Worm (Caenorhabditis elegans): ENCODE measurements around the gene nuo-3.

The nuo-3 gene

DNA sequence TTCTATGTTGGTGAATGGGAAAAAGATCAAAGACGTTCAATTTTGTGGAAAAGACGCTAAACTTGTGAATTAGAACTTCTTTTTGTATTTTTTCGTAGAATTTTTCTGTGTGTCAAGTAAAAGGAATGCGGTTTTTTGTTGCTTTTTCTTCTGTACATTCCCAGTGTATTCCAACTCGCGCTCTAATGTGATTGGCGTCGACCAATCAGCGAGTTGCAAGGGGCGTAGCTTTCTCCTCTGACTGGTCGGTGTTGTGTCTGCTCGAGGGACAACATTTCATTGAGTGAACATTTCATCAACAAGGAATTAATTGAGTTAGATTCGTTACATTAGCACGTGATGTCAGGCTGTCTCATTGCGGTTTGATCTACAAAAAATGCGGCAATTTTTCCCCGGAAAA, 3.6 kb upstream of the nuo-3 start:
- TF ChIP-seq Y79H2A.3 (GFP tag; conservative IDR thresholded peaks at IDR 0.05) (no peak), zfh-2 (GFP tag; conservative IDR thresholded peaks at IDR 0.05) (no peak)

DNA sequence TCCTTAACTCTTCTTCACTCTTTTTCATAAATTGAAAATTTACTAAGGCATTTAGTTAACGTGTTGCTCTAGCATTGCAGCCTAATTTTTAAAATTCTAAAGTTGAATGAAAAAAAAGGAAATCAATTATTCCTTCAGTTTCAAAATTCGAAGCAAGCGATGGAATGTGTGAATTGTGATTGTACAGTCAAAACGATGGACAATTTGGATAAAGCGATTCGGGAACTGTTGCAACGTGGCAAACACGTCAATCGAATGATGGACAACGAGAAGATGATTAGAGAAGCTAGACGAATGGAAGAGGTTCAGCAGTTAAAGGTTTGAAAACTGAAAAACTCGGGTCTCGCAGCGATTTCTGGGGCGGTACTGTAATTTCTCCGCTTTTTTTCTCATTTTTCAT, 1.8 kb upstream of the nuo-3 start, which contains the start of gene Y57G11C.14:
Gene Y57G11C.14 (plus strand): TSS at position 126 of the 400 bp plus-strand sequence.
- TF ChIP-seq hrde-1 (tag; optimal IDR thresholded peaks at IDR 0.05; ENCODE audit: borderline replicate concordance) (peak; percentile 55), hsf-1 (GFP tag; IDR thresholded peaks at IDR 0.05) (0 out of 2 replicates have a peak, but pooled peaks have one; percentile 41), hmg-1.2 (GFP tag; IDR thresholded peaks at IDR 0.05) (0 out of 2 replicates have a peak, but pooled peaks have one; percentile 28), Y53G8AR.9 (GFP tag; conservative IDR thresholded peaks at IDR 0.05) (0 out of 2 replicates have a peak, but pooled peaks have one; percentile 30), ama-1 (optimal IDR thresholded peaks at IDR 0.05) (no peak), ama-1 (GFP tag; optimal IDR thresholded peaks at IDR 0.05) (no peak), athp-1 (tag; optimal IDR thresholded peaks at IDR 0.05) (no peak), mcd-1 (GFP tag; IDR thresholded peaks at IDR 0.05) (0 out of 2 replicates have a peak, but pooled peaks have one; percentile 15), ekl-4 (GFP tag; IDR thresholded peaks at IDR 0.05) (0 out of 2 replicates have a peak, but pooled peaks have one; percentile 26), madf-10 (tag; optimal IDR thresholded peaks at IDR 0.05) (no peak), attf-6 (GFP tag; IDR thresholded peaks at IDR 0.05) (peak; percentile 88), madf-3 (GFP tag; IDR thresholded peaks at IDR 0.05) (0 out of 2 replicates have a peak, but pooled peaks have one; percentile 67), atf-7 (tag; optimal IDR thresholded peaks at IDR 0.05) (peak; percentile 23), snpc-4 (GFP tag; optimal IDR thresholded peaks at IDR 0.05) (no peak), snpc-4 (tag; optimal IDR thresholded peaks at IDR 0.05) (peak in 1 of 4 experiments; percentile 85), ztf-28 (GFP tag; IDR thresholded peaks at IDR 0.05) (no peak), F33H1.4 (GFP tag; IDR thresholded peaks at IDR 0.05) (0 out of 2 replicates have a peak, but pooled peaks have one; percentile 5)

DNA sequence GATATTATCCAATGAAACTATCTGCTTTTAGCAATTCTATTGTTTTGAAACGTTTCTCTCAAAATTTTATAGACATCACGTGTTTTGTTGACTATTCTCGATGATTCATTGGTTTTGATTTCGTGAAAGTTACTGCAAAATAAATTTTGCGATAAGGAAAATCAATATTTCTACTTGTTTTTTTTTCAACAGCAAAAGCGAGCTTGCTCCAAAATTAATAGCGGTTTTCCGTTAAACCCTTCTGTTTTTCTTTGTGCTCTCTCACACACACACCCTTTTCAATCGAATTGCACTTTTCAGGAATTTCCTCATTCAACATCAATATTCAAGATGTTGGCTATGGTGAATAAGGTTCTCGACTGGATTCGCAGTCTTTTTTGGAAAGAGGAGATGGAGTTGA, 505 bp upstream of the nuo-3 start, which contains the start of gene arl-8:
Gene arl-8 (plus strand): TSS at position 301 of the 400 bp plus-strand sequence.
- no peak for TF ChIP-seq hlh-12 (tag; optimal IDR thresholded peaks at IDR 0.05)
- no peak for TF ChIP-seq Y53F4B.3 (GFP tag; IDR thresholded peaks at IDR 0.05)
- no peak for TF ChIP-seq hsf-1 (GFP tag; IDR thresholded peaks at IDR 0.05)

DNA sequence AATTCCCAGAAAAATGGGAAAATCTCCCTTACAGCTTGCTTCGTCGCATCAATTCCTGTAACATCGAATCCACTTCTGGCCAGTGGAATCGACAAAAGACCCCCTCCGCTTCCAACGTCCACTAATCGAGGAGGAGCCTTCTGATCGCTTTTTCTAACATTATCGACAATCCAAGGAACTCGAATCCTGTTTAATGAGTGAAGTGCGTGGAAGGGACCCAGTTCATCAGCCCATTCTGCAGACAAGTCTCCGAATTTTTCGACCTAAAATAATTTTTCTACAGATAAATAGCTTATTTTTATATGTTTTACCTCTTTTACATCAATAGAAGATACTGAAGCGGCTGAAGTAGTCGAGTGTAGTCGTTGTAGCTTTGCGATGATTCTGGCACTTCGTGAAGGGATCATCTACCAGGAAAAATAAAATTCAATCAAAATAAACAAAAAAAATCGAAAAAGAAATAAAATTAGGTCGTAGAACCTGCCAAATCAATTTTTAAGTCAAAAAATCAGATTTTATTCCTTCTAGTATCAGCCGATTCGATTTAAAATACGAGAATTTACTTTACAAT, 1.3 kb downstream of the nuo-3 start, which contains the start of gene coq-3:
Gene coq-3 (minus strand): TSS at position 407 of the 571 bp plus-strand sequence.
- TF ChIP-seq snpc-1.1 (tag; optimal IDR thresholded peaks at IDR 0.05; ENCODE audit: insufficient read depth) (no peak), madf-10 (tag; optimal IDR thresholded peaks at IDR 0.05) (no peak), attf-5 (GFP tag; optimal IDR thresholded peaks at IDR 0.05) (no peak), rcor-1 (GFP tag; IDR thresholded peaks at IDR 0.05) (no peak), sptf-2 (GFP tag; optimal IDR thresholded peaks at IDR 0.05) (no peak), Y56A3A.18 (GFP tag; IDR thresholded peaks at IDR 0.05) (no peak), attf-6 (GFP tag; IDR thresholded peaks at IDR 0.05) (peak; percentile 71), repo-1 (tag; optimal IDR thresholded peaks at IDR 0.05) (peak; percentile 46), mxl-1 (tag; optimal IDR thresholded peaks at IDR 0.05) (no peak), F52B5.7 (tag; optimal IDR thresholded peaks at IDR 0.05) (no peak), let-607 (tag; optimal IDR thresholded peaks at IDR 0.05) (peak in 1 of 2 experiments; percentile 9), egrh-3 (GFP tag; IDR thresholded peaks at IDR 0.05) (no peak), C06A6.2 (GFP tag; conservative IDR thresholded peaks at IDR 0.05) (no peak), ets-4 (GFP tag; optimal IDR thresholded peaks at IDR 0.05) (no peak), mcd-1 (GFP tag; IDR thresholded peaks at IDR 0.05) (0 out of 2 replicates have a peak, but pooled peaks have one; percentile 6), somi-1 (GFP tag; optimal IDR thresholded peaks at IDR 0.05) (no peak), pbrm-1 (GFP tag; IDR thresholded peaks at IDR 0.05) (no peak), aptf-3 (GFP tag; IDR thresholded peaks at IDR 0.05) (no peak), nhr-90 (tag; optimal IDR thresholded peaks at IDR 0.05) (no peak), F55B11.4 (tag; optimal IDR thresholded peaks at IDR 0.05; ENCODE audit: borderline replicate concordance, insufficient read depth) (no peak), ztf-18 (tag; optimal IDR thresholded peaks at IDR 0.05) (no peak), snpc-4 (GFP tag; optimal IDR thresholded peaks at IDR 0.05) (no peak), snpc-4 (tag; optimal IDR thresholded peaks at IDR 0.05) (peak in 1 of 4 experiments; percentile 75), ekl-4 (GFP tag; IDR thresholded peaks at IDR 0.05) (0 out of 2 replicates have a peak, but pooled peaks have one; percentile 34), sdz-38 (tag; optimal IDR thresholded peaks at IDR 0.05) (no peak), ceh-91 (GFP tag; IDR thresholded peaks at IDR 0.05) (no peak), lin-40 (tag; optimal IDR thresholded peaks at IDR 0.05) (no peak)
